Fruit fly (Drosophila melanogaster) whole organism, wandering third instar larva: ENCODE data around the gene Rab35.

ENCODE experiments used
- Abd-B ChIP-seq: fragments of >200 bp; optimal IDR thresholded peaks from 2 replicates; lab custom pipeline; 2017; ENCODE audit warnings: missing biosample characterization, missing genetic modification characterization
- CG9705 ChIP-seq: fragments of 200-800 bp; sonication (Bioruptor generic); optimal IDR thresholded peaks from 2 replicates; lab custom pipeline; 2018; ENCODE audit warnings: missing biosample characterization, mild to moderate bottlenecking, missing genetic modification characterization
- Hnf4 ChIP-seq: fragments of 200-800 bp; sonication (Bioruptor generic); optimal IDR thresholded peaks from 2 replicates; lab custom pipeline; 2016; ENCODE audit warnings: missing biosample characterization, mild to moderate bottlenecking, missing genetic modification characterization
- Hr78 ChIP-seq: fragments of >200 bp; optimal IDR thresholded peaks from 2 replicates; lab custom pipeline; 2017; ENCODE audit warnings: missing biosample characterization, missing genetic modification characterization
- Jra ChIP-seq: sonication (Bioruptor generic); optimal IDR thresholded peaks from 2 replicates; lab custom pipeline; 2016; ENCODE audit warnings: missing biosample characterization, missing genetic modification characterization
- Mio ChIP-seq: sonication (Bioruptor generic); optimal IDR thresholded peaks from 2 replicates; lab custom pipeline; 2016; ENCODE audit warnings: missing biosample characterization, missing genetic modification characterization
- Myc ChIP-seq: fragments of >200 bp; optimal IDR thresholded peaks from 2 replicates; lab custom pipeline; 2017
- br ChIP-seq: fragments of 200-800 bp; sonication (Bioruptor generic); optimal IDR thresholded peaks from 2 replicates; lab custom pipeline; 2016; ENCODE audit warnings: missing biosample characterization, missing genetic modification characterization
- brk ChIP-seq: fragments of 200-800 bp; sonication (Bioruptor generic); optimal IDR thresholded peaks from 2 replicates; lab custom pipeline; 2016; ENCODE audit warnings: missing biosample characterization, mild to moderate bottlenecking, missing genetic modification characterization
- h ChIP-seq: fragments of 200-800 bp; sonication (Bioruptor generic); optimal IDR thresholded peaks from 3 replicates; lab custom pipeline; 2016; ENCODE audit warnings: missing biosample characterization, mild to moderate bottlenecking, missing genetic modification characterization
- psq ChIP-seq: fragments of 200-800 bp; sonication (Bioruptor generic); optimal IDR thresholded peaks from 3 replicates; lab custom pipeline; 2017; ENCODE audit warnings: missing biosample characterization, mild to moderate bottlenecking, missing genetic modification characterization, moderate library complexity
- usp ChIP-seq: fragments of >200 bp; optimal IDR thresholded peaks from 2 replicates; lab custom pipeline; 2017; ENCODE audit warnings: missing biosample characterization, missing genetic modification characterization
- woc ChIP-seq: sonication (Bioruptor generic); optimal IDR thresholded peaks from 2 replicates; lab custom pipeline; 2016; ENCODE audit warnings: missing biosample characterization, mild to moderate bottlenecking, missing genetic modification characterization

dm6 chrX:20155947-20156346, 3.7 kb downstream of the Rab35 start:
- no peak for TF ChIP-seq Mio (GFP tag; lab: Kevin White, UChicago)
- no peak for TF ChIP-seq Hr78 (GFP tag; lab: Kevin White, UChicago)
- TF ChIP-seq Abd-B, result no peak
- TF ChIP-seq br, result no peak
- no peak for TF ChIP-seq Myc (lab: Kevin White, UChicago)
- TF ChIP-seq usp, result no peak
- no peak for TF ChIP-seq h (GFP tag; lab: Kevin White, UChicago)
- no peak for TF ChIP-seq woc (GFP tag; lab: Kevin White, UChicago)
- no peak for TF ChIP-seq psq (GFP tag; lab: Kevin White, UChicago)
- TF ChIP-seq brk (GFP tag; lab: Kevin White, UChicago), result no peak
- TF ChIP-seq Jra (GFP tag; lab: Kevin White, UChicago), result no peak
- no peak for TF ChIP-seq CG9705 (GFP tag; lab: Kevin White, UChicago)
- no peak for TF ChIP-seq Hnf4 (GFP tag; lab: Kevin White, UChicago)
